Worm (Caenorhabditis elegans) whole organism, L2 larva: ENCODE data around the gene Y53F4B.18.
A peak's percentile ranks its signal among the peaks of the same experiment; 100 is the strongest.

Experiments used
- C34F6.9 ChIP-seq: fragments of 150-350 bp; optimal IDR thresholded peaks from 2 replicates; lab custom pipeline; 2014; ENCODE audit warnings: missing biosample characterization, missing genetic modification characterization
- F13H6.1 ChIP-seq: sonication (generic microtip); optimal IDR thresholded peaks from 2 replicates; lab custom pipeline; 2016; ENCODE audit warnings: missing genetic modification characterization, missing compliant biosample characterization
- R02D3.7 ChIP-seq: fragments of 150-350 bp; optimal IDR thresholded peaks from 2 replicates; lab custom pipeline; 2014; ENCODE audit warnings: missing biosample characterization, missing genetic modification characterization
- Y55F3AM.14 ChIP-seq: fragments of 200-800 bp; sonication (Bioruptor generic); optimal IDR thresholded peaks from 2 replicates; lab custom pipeline; 2018; ENCODE audit warnings: mild to moderate bottlenecking, missing genetic modification characterization, missing compliant biosample characterization
- ZK546.5 ChIP-seq: sonication (generic microtip); optimal IDR thresholded peaks from 2 replicates; lab custom pipeline; 2017; ENCODE audit warnings: missing biosample characterization, missing genetic modification characterization
- alr-1 ChIP-seq: fragments of 150-350 bp; optimal IDR thresholded peaks from 2 replicates; lab custom pipeline; 2014; ENCODE audit warnings: missing biosample characterization, missing genetic modification characterization
- aly-2 ChIP-seq: fragments of 150-350 bp; optimal IDR thresholded peaks from 2 replicates; lab custom pipeline; 2014; ENCODE audit warnings: missing biosample characterization, missing genetic modification characterization
- ama-1 ChIP-seq: fragments of 150-350 bp; optimal IDR thresholded peaks from 2 replicates; lab custom pipeline; 2018; ENCODE audit warnings: inconsistent platforms
- blmp-1 ChIP-seq: sonication (generic microtip); optimal IDR thresholded peaks from 2 replicates; lab custom pipeline; 2017; ENCODE audit warnings: missing genetic modification characterization, mild to moderate bottlenecking, missing compliant biosample characterization, antibody characterized with exemption, moderate library complexity; ENCODE audit not compliant: insufficient read depth
- ceh-16 ChIP-seq: fragments of 150-350 bp; optimal IDR thresholded peaks from 2 replicates; lab custom pipeline; 2014; ENCODE audit warnings: missing biosample characterization, missing genetic modification characterization
- ceh-82 ChIP-seq: fragments of 150-350 bp; optimal IDR thresholded peaks from 2 replicates; lab custom pipeline; 2014; ENCODE audit warnings: missing biosample characterization, missing genetic modification characterization
- crh-2 ChIP-seq: sonication (generic microtip); optimal IDR thresholded peaks from 2 replicates; lab custom pipeline; 2017; ENCODE audit warnings: missing biosample characterization, missing genetic modification characterization
- dmd-4 ChIP-seq: sonication (generic microtip); optimal IDR thresholded peaks from 2 replicates; lab custom pipeline; 2017; ENCODE audit warnings: missing biosample characterization, missing genetic modification characterization
- egl-27 ChIP-seq: sonication (generic microtip); optimal IDR thresholded peaks from 3 replicates; lab custom pipeline; 2017; ENCODE audit warnings: missing biosample characterization, missing genetic modification reagents, missing genetic modification characterization
- elt-1 ChIP-seq: fragments of 150-350 bp; optimal IDR thresholded peaks from 2 replicates; lab custom pipeline; 2014; ENCODE audit warnings: missing biosample characterization, missing genetic modification characterization
- elt-3 ChIP-seq: sonication (generic microtip); optimal IDR thresholded peaks from 2 replicates; lab custom pipeline; 2017; ENCODE audit warnings: missing biosample characterization, missing genetic modification characterization
- fos-1 ChIP-seq: fragments of 150-350 bp; optimal IDR thresholded peaks from 2 replicates; lab custom pipeline; 2014; ENCODE audit warnings: missing biosample characterization, missing genetic modification characterization
- gmeb-1 ChIP-seq: fragments of 150-350 bp; optimal IDR thresholded peaks from 2 replicates; lab custom pipeline; 2014; ENCODE audit warnings: missing biosample characterization, missing genetic modification characterization
- lin-11 ChIP-seq: fragments of 150-350 bp; sonication (generic microtip); optimal IDR thresholded peaks from 2 replicates; lab custom pipeline; 2014; ENCODE audit warnings: missing biosample characterization, missing genetic modification characterization, inconsistent platforms, mixed read lengths
- lin-13 ChIP-seq: fragments of 150-350 bp; optimal IDR thresholded peaks from 2 replicates; lab custom pipeline; 2014; ENCODE audit warnings: missing biosample characterization, missing genetic modification reagents, missing genetic modification characterization
- lin-39 ChIP-seq: fragments of 150-350 bp; optimal IDR thresholded peaks from 2 replicates; lab custom pipeline; 2014; ENCODE audit warnings: missing biosample characterization, missing genetic modification reagents, missing genetic modification characterization
- lsy-2 ChIP-seq, 2 experiments: fragments of 150-350 bp in 1 of 2; sonication (generic microtip) in 1 of 2; optimal IDR thresholded peaks; 2 replicates each; lab custom pipeline; 2014 to 2017; ENCODE audit warnings: missing biosample characterization in 2 of 2, missing genetic modification characterization in 2 of 2
- mab-5 ChIP-seq: fragments of 150-350 bp; optimal IDR thresholded peaks from 2 replicates; lab custom pipeline; 2014; ENCODE audit warnings: missing biosample characterization, missing genetic modification characterization
- mbf-1 ChIP-seq: sonication (generic microtip); optimal IDR thresholded peaks from 2 replicates; lab custom pipeline; 2017; ENCODE audit warnings: missing biosample characterization, missing genetic modification characterization
- mdl-1 ChIP-seq, 2 experiments: fragments of 150-350 bp in 1 of 2; sonication (generic microtip) in 1 of 2; optimal IDR thresholded peaks; 2 replicates each; lab custom pipeline; 2017; ENCODE audit warnings: missing biosample characterization in 2 of 2, missing genetic modification characterization in 2 of 2
- nhr-10 ChIP-seq: sonication (generic microtip); optimal IDR thresholded peaks from 2 replicates; lab custom pipeline; 2017; ENCODE audit warnings: missing biosample characterization, missing genetic modification characterization
- nhr-11 ChIP-seq: fragments of 150-350 bp; optimal IDR thresholded peaks from 2 replicates; lab custom pipeline; 2014; ENCODE audit warnings: missing biosample characterization, missing genetic modification characterization
- nhr-12 ChIP-seq: fragments of 150-350 bp; optimal IDR thresholded peaks from 2 replicates; lab custom pipeline; 2014; ENCODE audit warnings: missing biosample characterization, missing genetic modification characterization
- nhr-129 ChIP-seq: fragments of 150-350 bp; optimal IDR thresholded peaks from 2 replicates; lab custom pipeline; 2014; ENCODE audit warnings: missing biosample characterization, missing genetic modification characterization
- nhr-21 ChIP-seq: fragments of 150-350 bp; optimal IDR thresholded peaks from 2 replicates; lab custom pipeline; 2014; ENCODE audit warnings: missing biosample characterization, missing genetic modification characterization
- nhr-23 ChIP-seq: fragments of 150-350 bp; optimal IDR thresholded peaks from 2 replicates; lab custom pipeline; 2014; ENCODE audit warnings: missing biosample characterization, missing genetic modification reagents, missing genetic modification characterization
- nhr-237 ChIP-seq: fragments of 150-350 bp; optimal IDR thresholded peaks from 2 replicates; lab custom pipeline; 2014; ENCODE audit warnings: missing biosample characterization, missing genetic modification characterization
- nhr-25 ChIP-seq: fragments of 150-350 bp; sonication (generic microtip); optimal IDR thresholded peaks from 3 replicates; lab custom pipeline; 2014; ENCODE audit warnings: missing biosample characterization, missing genetic modification characterization
- nhr-6 ChIP-seq: fragments of 150-350 bp; optimal IDR thresholded peaks from 2 replicates; lab custom pipeline; 2014; ENCODE audit warnings: missing biosample characterization, missing genetic modification characterization
- nhr-77 ChIP-seq: fragments of 150-350 bp; optimal IDR thresholded peaks from 2 replicates; lab custom pipeline; 2014; ENCODE audit warnings: missing biosample characterization, missing genetic modification characterization
- peb-1 ChIP-seq: fragments of 150-350 bp; optimal IDR thresholded peaks from 2 replicates; lab custom pipeline; 2014; ENCODE audit warnings: missing biosample characterization, missing genetic modification characterization
- sem-4 ChIP-seq: fragments of 150-350 bp; optimal IDR thresholded peaks from 2 replicates; lab custom pipeline; 2014; ENCODE audit warnings: missing biosample characterization, missing genetic modification reagents, missing genetic modification characterization
- skn-1 ChIP-seq: sonication (generic microtip); optimal IDR thresholded peaks from 2 replicates; lab custom pipeline; 2017; ENCODE audit warnings: missing biosample characterization, missing genetic modification characterization
- sma-3 ChIP-seq: sonication (generic microtip); optimal IDR thresholded peaks from 2 replicates; lab custom pipeline; 2016; ENCODE audit warnings: missing genetic modification reagents, missing genetic modification characterization, missing compliant biosample characterization
- sma-9 ChIP-seq, 2 experiments: fragments of 150-350 bp in 1 of 2; sonication (generic microtip) in 1 of 2; optimal IDR thresholded peaks; 2 replicates each; lab custom pipeline; 2014 to 2016; ENCODE audit warnings: missing genetic modification characterization in 2 of 2, mild to moderate bottlenecking in 1 of 2, missing biosample characterization in 1 of 2, missing compliant biosample characterization in 1 of 2, missing genetic modification reagents in 1 of 2, moderate library complexity in 1 of 2
- snpc-4 ChIP-seq: fragments of 150-350 bp; optimal IDR thresholded peaks from 2 replicates; lab custom pipeline; 2014; ENCODE audit warnings: missing biosample characterization, missing genetic modification characterization
- unc-39 ChIP-seq: fragments of 150-350 bp; optimal IDR thresholded peaks from 2 replicates; lab custom pipeline; 2014; ENCODE audit warnings: missing biosample characterization, missing genetic modification characterization
- unc-55 ChIP-seq: fragments of 150-350 bp; sonication (generic microtip); optimal IDR thresholded peaks from 3 replicates; lab custom pipeline; 2014; ENCODE audit warnings: missing biosample characterization, missing genetic modification reagents, missing genetic modification characterization
- unc-62 ChIP-seq: fragments of 150-350 bp; optimal IDR thresholded peaks from 2 replicates; lab custom pipeline; 2014; ENCODE audit warnings: missing biosample characterization, missing genetic modification reagents, missing genetic modification characterization
- zag-1 ChIP-seq: fragments of 150-350 bp; optimal IDR thresholded peaks from 2 replicates; lab custom pipeline; 2014; ENCODE audit warnings: missing biosample characterization, missing genetic modification characterization
- ztf-1 ChIP-seq: fragments of 200-800 bp; sonication (Bioruptor generic); conservative IDR thresholded peaks from 2 replicates; pipeline ENCODE4 v1.3.6; 2022; ENCODE audit warnings: missing genetic modification characterization, missing compliant biosample characterization
- ztf-11 ChIP-seq: sonication (generic microtip); optimal IDR thresholded peaks from 2 replicates; lab custom pipeline; 2017; ENCODE audit warnings: missing biosample characterization, missing genetic modification characterization
- ztf-4 ChIP-seq: fragments of 150-350 bp; optimal IDR thresholded peaks from 2 replicates; lab custom pipeline; 2014; ENCODE audit warnings: missing biosample characterization, missing genetic modification characterization

The Y53F4B.18 gene

DNA sequence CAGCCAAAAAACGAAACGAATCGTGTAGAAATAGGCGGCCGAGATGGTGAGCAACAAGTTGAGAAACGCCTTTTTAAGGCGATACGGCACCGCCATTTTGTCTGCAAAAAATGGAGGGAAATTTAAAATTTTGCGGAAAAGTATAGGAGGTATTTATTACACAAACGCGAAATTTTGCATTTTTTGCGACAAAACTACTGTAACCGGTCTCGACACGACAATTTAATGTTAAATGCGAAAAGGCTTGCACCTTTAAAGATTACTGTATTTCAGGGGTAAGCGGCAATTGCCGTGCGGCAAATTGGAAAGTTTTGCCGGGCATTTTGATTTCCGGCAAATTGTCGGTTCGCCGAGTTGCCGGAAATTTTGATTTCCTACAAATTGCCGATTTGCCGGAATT, at the start of gene Y53F4B.18:
TSS of gene Y53F4B.18 (minus strand) at position 101 of the 400 bp plus-strand sequence.
- TF ChIP-seq ceh-82 (no peak), sem-4 (no peak), lsy-2 (tag; optimal IDR thresholded peaks at IDR 0.05; lab: Kevin White, UChicago) (no peak), sma-3 (GFP tag; lab: Kevin White, UChicago) (no peak), nhr-12 (tag; lab: Kevin White, UChicago) (no peak), ztf-1 (GFP tag; lab: Robert Waterston, UW) (no peak), alr-1 (no peak), dmd-4 (tag; lab: Kevin White, UChicago) (no peak), fos-1 (tag; lab: Kevin White, UChicago) (no peak), snpc-4 (tag; lab: Kevin White, UChicago) (no peak), C34F6.9 (tag; lab: Kevin White, UChicago) (no peak)

DNA sequence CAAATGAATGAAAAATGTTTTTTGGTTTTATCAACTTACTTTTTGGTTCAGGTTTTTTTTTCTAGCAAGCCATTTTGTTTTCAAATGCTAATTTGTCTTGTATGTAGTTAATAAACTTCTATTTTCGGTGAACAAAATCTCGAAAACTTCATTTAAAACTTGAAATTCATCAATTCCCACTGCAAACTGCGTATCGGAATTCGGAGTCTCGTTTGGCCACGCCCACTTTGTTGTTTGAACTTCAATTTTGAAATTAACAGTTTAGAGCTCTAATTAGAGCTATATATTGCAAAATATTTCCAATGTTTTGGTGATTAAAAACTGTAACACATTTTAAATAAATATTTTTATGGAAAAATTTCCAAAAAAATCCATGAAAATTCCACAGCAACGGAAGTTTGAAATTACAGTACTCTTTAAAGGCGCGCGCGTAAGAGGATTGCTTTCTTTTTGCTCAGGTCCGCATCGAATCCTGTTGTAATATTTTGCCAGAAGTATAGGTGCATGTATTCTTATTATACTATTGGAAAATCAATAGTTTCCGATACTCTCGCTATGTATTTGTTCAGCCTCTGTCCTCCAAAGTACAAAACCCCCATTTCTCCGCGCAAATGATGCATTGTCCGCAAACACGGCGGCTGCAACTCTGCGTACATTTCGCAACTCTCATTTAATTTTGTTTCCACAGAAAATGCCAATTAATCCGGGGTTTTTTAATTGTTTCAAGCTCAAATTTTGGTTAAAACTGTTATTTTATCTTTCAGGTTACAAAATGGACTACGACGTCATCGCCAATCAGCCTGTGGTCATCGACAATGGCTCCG, 48.3 kb upstream of the Y53F4B.18 start, which contains the start of gene arp-1:
TSS of gene arp-1 (plus strand) at position 765 of the 824 bp plus-strand sequence.
- TF ChIP-seq lin-13 (GFP tag; lab: Kevin White, UChicago) (peak; percentile 0), nhr-12 (tag; lab: Kevin White, UChicago) (no peak), nhr-11 (tag; lab: Kevin White, UChicago) (no peak), sma-9 (GFP tag; optimal IDR thresholded peaks at IDR 0.05; lab: Kevin White, UChicago) (peak; percentile 15), sma-9 (tag; optimal IDR thresholded peaks at IDR 0.05; lab: Kevin White, UChicago) (no peak), crh-2 (no peak), mdl-1 (tag; optimal IDR thresholded peaks at IDR 0.05; lab: Kevin White, UChicago) (no peak), R02D3.7 (tag; lab: Kevin White, UChicago) (no peak), ama-1 (lab: Kevin White, UChicago) (no peak), Y55F3AM.14 (GFP tag; lab: Kevin White, UChicago) (no peak), C34F6.9 (tag; lab: Kevin White, UChicago) (peak; percentile 64), unc-62 (no peak), zag-1 (tag; lab: Kevin White, UChicago) (peak; percentile 48), lsy-2 (tag; optimal IDR thresholded peaks at IDR 0.05; lab: Kevin White, UChicago) (peak; percentile 36 to 61), ceh-16 (tag; lab: Kevin White, UChicago) (no peak), gmeb-1 (tag; lab: Kevin White, UChicago) (peak; percentile 55), lin-11 (peak; percentile 70), lin-39 (tag; lab: Kevin White, UChicago) (no peak), unc-55 (peak; percentile 75), aly-2 (tag; lab: Kevin White, UChicago) (no peak), fos-1 (tag; lab: Kevin White, UChicago) (peak; percentile 58), dmd-4 (tag; lab: Kevin White, UChicago) (no peak), sma-3 (GFP tag; lab: Kevin White, UChicago) (no peak), blmp-1 (tag; lab: Kevin White, UChicago) (no peak), unc-39 (tag; lab: Kevin White, UChicago) (no peak), nhr-23 (tag; lab: Kevin White, UChicago) (no peak), nhr-237 (tag; lab: Kevin White, UChicago) (no peak), egl-27 (tag; lab: Kevin White, UChicago) (no peak), nhr-77 (tag; lab: Kevin White, UChicago) (peak; percentile 44), elt-3 (tag; lab: Kevin White, UChicago) (no peak), ceh-82 (no peak), ztf-1 (GFP tag; lab: Robert Waterston, UW) (no peak), snpc-4 (tag; lab: Kevin White, UChicago) (peak; percentile 9), nhr-129 (tag; lab: Kevin White, UChicago) (peak; percentile 66), mbf-1 (tag; lab: Kevin White, UChicago) (no peak), peb-1 (tag; lab: Kevin White, UChicago) (no peak), ztf-11 (tag; lab: Kevin White, UChicago) (no peak), mab-5 (no peak), sem-4 (no peak), skn-1 (tag; lab: Kevin White, UChicago) (no peak), ztf-4 (tag; lab: Kevin White, UChicago) (no peak), elt-1 (tag; lab: Kevin White, UChicago) (no peak), alr-1 (no peak), ZK546.5 (tag; lab: Kevin White, UChicago) (no peak), nhr-10 (tag; lab: Kevin White, UChicago) (no peak), nhr-25 (tag; lab: Kevin White, UChicago) (peak; percentile 32), nhr-6 (no peak), nhr-21 (tag; lab: Kevin White, UChicago) (no peak), F13H6.1 (tag; lab: Kevin White, UChicago) (peak; percentile 43)
